Fruit fly (Drosophila melanogaster) whole organism, embryonic: ENCODE measurements around the gene CG33181.

ENCODE experiments used
- Bteb2 ChIP-seq: fragments of 200-800 bp; sonication (Bioruptor generic); optimal IDR thresholded peaks from 2 replicates; lab custom pipeline; 2016; ENCODE audit warnings: missing biosample characterization, missing genetic modification characterization
- CG10209 ChIP-seq: fragments of 200-800 bp; sonication (Bioruptor generic); optimal IDR thresholded peaks from 3 replicates; lab custom pipeline; 2017; ENCODE audit warnings: missing biosample characterization, mild to moderate bottlenecking, missing genetic modification characterization, missing genetic modification reagents
- CG11247 ChIP-seq: fragments of 200-800 bp; sonication (Bioruptor generic); IDR thresholded peaks from 2 replicates; pipeline ENCODE4 v1.3.6; 2022; ENCODE audit warnings: missing biosample characterization, missing genetic modification characterization
- CG12104 ChIP-seq: fragments of 200-800 bp; sonication (Bioruptor generic); optimal IDR thresholded peaks from 3 replicates; lab custom pipeline; 2016; ENCODE audit warnings: missing biosample characterization, missing genetic modification characterization
- CG12299 ChIP-seq: fragments of 200-800 bp; sonication (Bioruptor generic); optimal IDR thresholded peaks from 2 replicates; lab custom pipeline; 2018; ENCODE audit warnings: missing biosample characterization, mild to moderate bottlenecking, missing genetic modification characterization
- CG12391 ChIP-seq: fragments of 200-800 bp; sonication (Bioruptor generic); optimal IDR thresholded peaks from 3 replicates; lab custom pipeline; 2018; ENCODE audit warnings: missing biosample characterization, mild to moderate bottlenecking, missing genetic modification characterization, moderate library complexity
- CG12744 ChIP-seq: fragments of 200-800 bp; sonication (Bioruptor generic); optimal IDR thresholded peaks from 2 replicates; lab custom pipeline; 2016; ENCODE audit warnings: missing biosample characterization, missing genetic modification characterization
- CG14667 ChIP-seq: fragments of 200-800 bp; sonication (Bioruptor generic); IDR thresholded peaks from 2 replicates; pipeline ENCODE4 v1.3.6; 2022; ENCODE audit warnings: missing biosample characterization, missing genetic modification characterization
- CG15696 ChIP-seq: fragments of 200-800 bp; sonication (Bioruptor generic); optimal IDR thresholded peaks from 2 replicates; lab custom pipeline; 2019; ENCODE audit warnings: missing biosample characterization, mild to moderate bottlenecking, missing genetic modification characterization, moderate library complexity
- CG16815 ChIP-seq: fragments of 200-800 bp; sonication (Bioruptor generic); optimal IDR thresholded peaks from 3 replicates; lab custom pipeline; 2017; ENCODE audit warnings: missing biosample characterization, mild to moderate bottlenecking, missing genetic modification characterization
- CG16863 ChIP-seq: fragments of 200-800 bp; sonication (Bioruptor generic); optimal IDR thresholded peaks from 3 replicates; lab custom pipeline; 2016; ENCODE audit warnings: missing biosample characterization, missing genetic modification characterization
- CG17385 ChIP-seq: fragments of 200-800 bp; sonication (Bioruptor generic); optimal IDR thresholded peaks from 3 replicates; lab custom pipeline; 2018; ENCODE audit warnings: missing biosample characterization, mild to moderate bottlenecking, missing genetic modification characterization
- CG33557 ChIP-seq: fragments of 200-800 bp; sonication (Bioruptor generic); optimal IDR thresholded peaks from 2 replicates; lab custom pipeline; 2019; ENCODE audit warnings: missing biosample characterization, mild to moderate bottlenecking, missing genetic modification characterization, moderate library complexity
- CG4730 ChIP-seq: fragments of 200-800 bp; sonication (Bioruptor generic); IDR thresholded peaks from 2 replicates; pipeline ENCODE4 v1.3.6; 2022; ENCODE audit warnings: missing biosample characterization, missing genetic modification characterization
- CG4820 ChIP-seq: fragments of 200-800 bp; sonication (Bioruptor generic); optimal IDR thresholded peaks from 3 replicates; lab custom pipeline; 2016; ENCODE audit warnings: missing biosample characterization, missing genetic modification characterization
- CG6272 ChIP-seq: fragments of 200-800 bp; sonication (Bioruptor generic); IDR thresholded peaks from 2 replicates; pipeline ENCODE4 v1.3.6; 2022; ENCODE audit warnings: missing biosample characterization, missing genetic modification characterization
- CG7271 ChIP-seq: fragments of 200-800 bp; sonication (Bioruptor generic); optimal IDR thresholded peaks from 2 replicates; lab custom pipeline; 2018; ENCODE audit warnings: missing biosample characterization, mild to moderate bottlenecking, missing genetic modification characterization, moderate library complexity
- CG7786 ChIP-seq: fragments of 200-800 bp; sonication (Bioruptor generic); optimal IDR thresholded peaks from 2 replicates; lab custom pipeline; 2016; ENCODE audit warnings: missing biosample characterization, missing genetic modification characterization
- D ChIP-seq, 2 experiments: fragments of 200-800 bp in 1 of 2; fragments of >200 bp in 1 of 2; sonication (Bioruptor generic) in 1 of 2; optimal IDR thresholded peaks; 2 replicates in 1 of 2; 3 replicates in 1 of 2; lab custom pipeline; 2017; ENCODE audit warnings: mild to moderate bottlenecking in 1 of 2, missing biosample characterization in 1 of 2, missing genetic modification characterization in 1 of 2, missing genetic modification reagents in 1 of 2
- ERR ChIP-seq: fragments of 200-800 bp; sonication (Bioruptor generic); optimal IDR thresholded peaks from 2 replicates; lab custom pipeline; 2016; ENCODE audit warnings: missing biosample characterization, missing genetic modification characterization
- Hr3 ChIP-seq: fragments of 200-800 bp; sonication (Bioruptor generic); optimal IDR thresholded peaks from 3 replicates; lab custom pipeline; 2016; ENCODE audit warnings: missing biosample characterization, missing genetic modification characterization
- Med ChIP-seq: fragments of 200-800 bp; sonication (Bioruptor generic); peaks from one replicate; lab custom pipeline; 2016; ENCODE audit warnings: missing biosample characterization, missing genetic modification characterization, mild to moderate bottlenecking, inconsistent platforms, moderate library complexity
- NC2β ChIP-seq: fragments of 200-800 bp; sonication (Bioruptor generic); optimal IDR thresholded peaks from 2 replicates; lab custom pipeline; 2016; ENCODE audit warnings: missing biosample characterization, missing genetic modification characterization
- Rx ChIP-seq: fragments of 200-800 bp; sonication (Bioruptor generic); IDR thresholded peaks from 2 replicates; pipeline ENCODE4 v1.3.6; 2022; ENCODE audit warnings: missing biosample characterization, missing genetic modification characterization
- Xbp1 ChIP-seq: fragments of 200-800 bp; sonication (Bioruptor generic); optimal IDR thresholded peaks from 3 replicates; lab custom pipeline; 2016; ENCODE audit warnings: missing biosample characterization, mild to moderate bottlenecking, missing genetic modification characterization
- ac ChIP-seq: fragments of 200-800 bp; sonication (Bioruptor generic); optimal IDR thresholded peaks from 3 replicates; lab custom pipeline; 2017; ENCODE audit warnings: missing biosample characterization, mild to moderate bottlenecking, missing genetic modification characterization
- bcd ChIP-seq: fragments of 200-800 bp; sonication (Bioruptor generic); optimal IDR thresholded peaks from 2 replicates; lab custom pipeline; 2017; ENCODE audit warnings: missing biosample characterization, mild to moderate bottlenecking, missing genetic modification characterization
- dmrt99B ChIP-seq: fragments of 200-800 bp; sonication (Bioruptor generic); optimal IDR thresholded peaks from 2 replicates; lab custom pipeline; 2018; ENCODE audit warnings: missing biosample characterization, mild to moderate bottlenecking, missing genetic modification characterization, moderate library complexity
- emc ChIP-seq: fragments of 200-800 bp; sonication (Bioruptor generic); optimal IDR thresholded peaks from 2 replicates; lab custom pipeline; 2016; ENCODE audit warnings: missing biosample characterization, missing genetic modification characterization
- en ChIP-seq: fragments of 200-800 bp; sonication (Bioruptor generic); optimal IDR thresholded peaks from 2 replicates; lab custom pipeline; 2016; ENCODE audit warnings: missing biosample characterization, missing genetic modification characterization
- exex ChIP-seq: fragments of 200-800 bp; sonication (Bioruptor generic); optimal IDR thresholded peaks from 4 replicates; lab custom pipeline; 2018; ENCODE audit warnings: missing biosample characterization, mild to moderate bottlenecking, missing genetic modification characterization, moderate library complexity
- fd64A ChIP-seq: fragments of 200-800 bp; sonication (Bioruptor generic); optimal IDR thresholded peaks from 3 replicates; lab custom pipeline; 2018; ENCODE audit warnings: missing biosample characterization, mild to moderate bottlenecking, missing genetic modification characterization
- fd96Cb ChIP-seq: fragments of 200-800 bp; sonication (Bioruptor generic); optimal IDR thresholded peaks from 2 replicates; lab custom pipeline; 2018; ENCODE audit warnings: missing biosample characterization, mild to moderate bottlenecking, missing genetic modification characterization, moderate library complexity
- fu2 ChIP-seq: fragments of 200-800 bp; sonication (Bioruptor generic); optimal IDR thresholded peaks from 2 replicates; lab custom pipeline; 2016; ENCODE audit warnings: missing biosample characterization, missing genetic modification characterization
- gfzf ChIP-seq: fragments of 200-800 bp; sonication (Bioruptor generic); optimal IDR thresholded peaks from 2 replicates; lab custom pipeline; 2016; ENCODE audit warnings: missing biosample characterization, mild to moderate bottlenecking, missing genetic modification characterization, moderate library complexity
- gro ChIP-seq: fragments of 200-800 bp; sonication (Bioruptor generic); optimal IDR thresholded peaks from 2 replicates; lab custom pipeline; 2016; ENCODE audit warnings: missing biosample characterization, missing genetic modification characterization
- ham ChIP-seq: fragments of 200-800 bp; sonication (Bioruptor generic); IDR thresholded peaks from 2 replicates; pipeline ENCODE4 v1.3.6; 2022; ENCODE audit warnings: missing biosample characterization, missing genetic modification characterization
- hkb ChIP-seq, 2 experiments: fragments of 200-800 bp in 1 of 2; fragments of >200 bp in 1 of 2; sonication (Bioruptor generic) in 1 of 2; IDR thresholded peaks in 1 of 2; optimal IDR thresholded peaks in 1 of 2; 2 replicates each; pipeline versions ENCODE4 v1.3.6 to Lab custom; 2017 to 2022; ENCODE audit warnings: missing biosample characterization in 1 of 2, missing genetic modification characterization in 1 of 2
- lmd ChIP-seq: fragments of 200-800 bp; sonication (Bioruptor generic); IDR thresholded peaks from 2 replicates; pipeline ENCODE4 v1.3.6; 2022; ENCODE audit warnings: missing biosample characterization, missing genetic modification characterization
- mld ChIP-seq: fragments of 200-800 bp; sonication (Bioruptor generic); IDR thresholded peaks from 3 replicates; pipeline ENCODE4 v1.3.6; 2022; ENCODE audit warnings: missing biosample characterization, missing genetic modification characterization; ENCODE audit not compliant: partially characterized antibody
- peb ChIP-seq: fragments of 200-800 bp; sonication (Bioruptor generic); IDR thresholded peaks from 2 replicates; pipeline ENCODE4 v1.3.6; 2022; ENCODE audit warnings: missing biosample characterization, missing genetic modification characterization
- pfk ChIP-seq: fragments of 200-800 bp; sonication (Bioruptor generic); optimal IDR thresholded peaks from 2 replicates; lab custom pipeline; 2018; ENCODE audit warnings: missing biosample characterization, mild to moderate bottlenecking, missing genetic modification characterization, moderate library complexity
- pho ChIP-seq: fragments of 200-800 bp; sonication (Bioruptor generic); optimal IDR thresholded peaks from 2 replicates; lab custom pipeline; 2016; ENCODE audit warnings: missing biosample characterization, missing genetic modification characterization
- psq ChIP-seq: fragments of 200-800 bp; sonication (Bioruptor generic); optimal IDR thresholded peaks from 2 replicates; lab custom pipeline; 2017; ENCODE audit warnings: missing biosample characterization, missing genetic modification characterization
- seq ChIP-seq: fragments of 200-800 bp; sonication (Bioruptor generic); IDR thresholded peaks from 2 replicates; pipeline ENCODE4 v1.3.6; 2022; ENCODE audit warnings: missing biosample characterization, missing genetic modification characterization
- so ChIP-seq: fragments of 200-800 bp; sonication (Bioruptor generic); IDR thresholded peaks from 3 replicates; pipeline ENCODE4 v1.3.6; 2022; ENCODE audit warnings: missing biosample characterization, missing genetic modification characterization
- stc ChIP-seq: fragments of 200-800 bp; sonication (Bioruptor generic); IDR thresholded peaks from 2 replicates; pipeline ENCODE4 v1.3.6; 2022; ENCODE audit warnings: missing biosample characterization, missing genetic modification characterization
- tup ChIP-seq: fragments of 200-800 bp; sonication (Bioruptor generic); optimal IDR thresholded peaks from 2 replicates; lab custom pipeline; 2016; ENCODE audit warnings: missing biosample characterization, mild to moderate bottlenecking, missing genetic modification characterization, moderate library complexity
- zfh2 ChIP-seq: fragments of 200-800 bp; sonication (Bioruptor generic); optimal IDR thresholded peaks from 2 replicates; lab custom pipeline; 2016; ENCODE audit warnings: missing biosample characterization, missing genetic modification characterization

Gene CG33181

DNA sequence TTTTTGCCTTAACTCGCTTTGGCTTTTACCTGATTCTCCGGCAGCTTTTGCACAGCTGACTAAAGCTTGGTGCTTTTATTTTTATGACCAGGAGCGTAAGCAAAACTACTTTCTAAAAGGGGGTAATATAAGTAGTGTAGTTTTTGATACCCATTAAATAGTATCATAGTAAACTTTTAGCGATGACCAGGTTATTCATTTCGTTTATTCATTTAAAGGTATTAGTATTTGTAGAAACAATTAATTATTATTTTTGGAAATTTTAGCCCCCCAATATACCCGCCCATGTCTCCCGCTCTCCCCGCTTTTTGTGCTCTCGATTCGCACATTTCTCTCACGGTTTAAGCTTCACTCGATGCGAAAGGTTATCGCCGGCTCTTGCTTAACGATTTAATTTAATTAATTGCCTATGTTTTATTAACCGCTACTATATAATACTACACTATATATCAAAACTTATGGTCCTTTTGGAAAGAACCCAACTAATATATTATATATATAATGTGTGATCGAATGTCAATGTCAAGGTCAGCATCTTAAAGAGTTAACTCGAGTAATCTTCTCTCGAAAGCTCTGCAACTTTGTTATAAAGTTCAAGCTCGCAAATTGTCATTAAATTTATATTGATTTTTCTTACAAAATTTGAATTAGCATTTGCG, 24.6 kb upstream of the CG33181 start, which contains the start of gene Sptr (continued):
- TF ChIP-seq CG7786 (GFP tag; lab: Kevin White, UChicago) (peak; percentile 81), CG11247 (GFP tag; lab: Robert Waterston, UW) (peak; percentile 86), CG33557 (no peak), CG16863 (GFP tag; lab: Kevin White, UChicago) (peak; percentile 57), CG17385 (GFP tag; lab: Kevin White, UChicago) (peak; percentile 84), Xbp1 (GFP tag; lab: Kevin White, UChicago) (peak; percentile 88), tup (GFP tag; lab: Kevin White, UChicago) (peak; percentile 35), CG4730 (peak; percentile 85), CG12391 (peak; percentile 88), CG4820 (GFP tag; lab: Kevin White, UChicago) (peak; percentile 69), Hr3 (GFP tag; lab: Kevin White, UChicago) (peak; percentile 77), exex (peak; percentile 69), psq (GFP tag; lab: Kevin White, UChicago) (peak; percentile 51), NC2β (peak; percentile 17), CG10209 (GFP tag; lab: Kevin White, UChicago) (peak; percentile 87), CG16815 (peak; percentile 42), bcd (peak; percentile 87), stc (peak; percentile 93), ERR (GFP tag; lab: Kevin White, UChicago) (peak; percentile 70), en (GFP tag; lab: Kevin White, UChicago) (peak; percentile 22), dmrt99B (tag; lab: Kevin White, UChicago) (peak; percentile 92), Med (GFP tag; lab: Kevin White, UChicago) (peak; percentile 96), seq (GFP tag; lab: Robert Waterston, UW) (peak; percentile 93), CG15696 (peak; percentile 41), mld (GFP tag; lab: Robert Waterston, UW) (no peak), emc (GFP tag; lab: Kevin White, UChicago) (peak; percentile 61), zfh2 (peak; percentile 84), fd64A (GFP tag; lab: Kevin White, UChicago) (no peak), Rx (GFP tag; lab: Robert Waterston, UW) (peak; percentile 82), CG7271 (tag; lab: Kevin White, UChicago) (no peak), lmd (GFP tag; lab: Robert Waterston, UW) (peak; percentile 92), ham (peak; percentile 60; the same call in 1 of the 2 replicates), ac (GFP tag; lab: Kevin White, UChicago) (no peak), pfk (GFP tag; lab: Kevin White, UChicago) (no peak), CG6272 (GFP tag; lab: Robert Waterston, UW) (peak; percentile 89), Bteb2 (GFP tag; lab: Kevin White, UChicago) (peak; percentile 82), pho (GFP tag; lab: Kevin White, UChicago) (peak; percentile 83), fu2 (GFP tag; lab: Kevin White, UChicago) (peak; percentile 64), gro (GFP tag; lab: Kevin White, UChicago) (peak; percentile 86), peb (peak; percentile 57; the same call in 1 of the 2 replicates), CG12744 (peak; percentile 68), D (optimal IDR thresholded peaks at IDR 0.05; lab: Kevin White, UChicago) (no peak), D (GFP tag; optimal IDR thresholded peaks at IDR 0.05; lab: Kevin White, UChicago) (peak; percentile 57), fd96Cb (tag; lab: Kevin White, UChicago) (peak; percentile 69), CG14667 (peak; percentile 77), hkb (optimal IDR thresholded peaks at IDR 0.05; lab: Kevin White, UChicago) (no peak), hkb (GFP tag; IDR thresholded peaks at IDR 0.05; lab: Robert Waterston, UW) (peak; percentile 94), CG12299 (tag; lab: Kevin White, UChicago) (peak; percentile 90), CG12104 (peak; percentile 84), gfzf (GFP tag; lab: Kevin White, UChicago) (no peak), so (GFP tag; lab: Robert Waterston, UW) (peak; percentile 91)
